Fruit fly (Drosophila melanogaster): ENCODE data around the gene bond.

bond gene

DNA sequence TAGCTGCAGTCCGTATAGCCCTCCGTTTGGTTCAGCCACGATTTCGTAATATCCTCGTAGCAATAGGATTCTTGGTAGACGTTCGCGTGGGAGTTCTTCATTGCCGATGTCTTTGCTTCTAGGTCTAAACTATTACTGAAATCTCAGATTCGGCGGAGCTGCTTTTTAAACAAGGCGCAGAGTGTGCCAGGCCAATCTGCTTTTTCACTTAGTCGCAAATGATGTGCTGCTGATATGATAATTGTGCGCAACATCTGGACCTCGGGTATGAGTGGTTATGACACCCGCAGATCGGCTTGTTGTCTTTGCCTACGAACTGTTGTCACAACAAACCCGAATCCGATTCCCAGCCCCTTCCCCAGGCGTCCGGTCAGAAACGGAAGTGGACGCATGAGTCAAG is 36.0 kb downstream of the bond start, which contains the start of gene btn:
Gene btn (minus strand): TSS at position 101 of the 400 bp plus-strand sequence.
- TF ChIP-seq Pdp1 (GFP tag; optimal IDR thresholded peaks at IDR 0.05) (peak in 1 of 2 experiments; percentile 12), ERR (GFP tag; optimal IDR thresholded peaks at IDR 0.05) (no peak), pita (GFP tag; optimal IDR thresholded peaks at IDR 0.05) (no peak), twi (tag; optimal IDR thresholded peaks at IDR 0.05) (peak; percentile 84)

dm6 chr3R:22587419-22587963 is 37.0 kb downstream of the bond start, which contains the start of gene Efa6:
Gene Efa6, plus strand, starts transcription at chr3R:22587755.
- TF ChIP-seq gce (GFP tag; IDR thresholded peaks at IDR 0.05) (no peak), seq (GFP tag; IDR thresholded peaks at IDR 0.05) (no peak), HLH4C (GFP tag; IDR thresholded peaks at IDR 0.05; ENCODE audit: partially characterized antibody) (peak; percentile 90), CG1529 (GFP tag; optimal IDR thresholded peaks at IDR 0.05) (no peak), sc (optimal IDR thresholded peaks at IDR 0.05) (no peak), sc (GFP tag; optimal IDR thresholded peaks at IDR 0.05) (no peak), Nf-YC (tag; optimal IDR thresholded peaks at IDR 0.05) (peak; percentile 63), nom (GFP tag; optimal IDR thresholded peaks at IDR 0.05) (peak; percentile 54), CG1602 (GFP tag; optimal IDR thresholded peaks at IDR 0.05) (peak; percentile 31), Ptx1 (GFP tag; IDR thresholded peaks at IDR 0.05) (no peak), vnd (GFP tag; IDR thresholded peaks at IDR 0.05; ENCODE audit: partially characterized antibody) (peak; percentile 91), CG1832 (GFP tag; optimal IDR thresholded peaks at IDR 0.05) (no peak), CG13296 (GFP tag; optimal IDR thresholded peaks at IDR 0.05) (peak; percentile 5), B-H2 (GFP tag; optimal IDR thresholded peaks at IDR 0.05) (peak; percentile 55), nmo (GFP tag; optimal IDR thresholded peaks at IDR 0.05) (peak; percentile 76), Dip2 (GFP tag; IDR thresholded peaks at IDR 0.05) (no peak), CG13775 (GFP tag; optimal IDR thresholded peaks at IDR 0.05) (peak; percentile 64), CG31388 (GFP tag; optimal IDR thresholded peaks at IDR 0.05) (no peak), E2f2 (GFP tag; IDR thresholded peaks at IDR 0.05) (peak; percentile 91), Gug (GFP tag; IDR thresholded peaks at IDR 0.05) (no peak), al (GFP tag; IDR thresholded peaks at IDR 0.05) (no peak), Abd-B (GFP tag; optimal IDR thresholded peaks at IDR 0.05) (peak; percentile 45), CG34376 (GFP tag; optimal IDR thresholded peaks at IDR 0.05) (peak; percentile 65), Elba2 (GFP tag; optimal IDR thresholded peaks at IDR 0.05) (peak; percentile 17), CG8359 (GFP tag; optimal IDR thresholded peaks at IDR 0.05; ENCODE audit: borderline replicate concordance) (no peak), gt (GFP tag; IDR thresholded peaks at IDR 0.05) (no peak), run (tag; optimal IDR thresholded peaks at IDR 0.05) (peak; percentile 13), shn (GFP tag; optimal IDR thresholded peaks at IDR 0.05) (no peak), Antp (GFP tag; optimal IDR thresholded peaks at IDR 0.05) (peak; percentile 31), CG30431 (GFP tag; optimal IDR thresholded peaks at IDR 0.05) (no peak), sob (GFP tag; IDR thresholded peaks at IDR 0.05) (peak; percentile 31; the same call in 1 of the 2 replicates), Bdp1 (GFP tag; optimal IDR thresholded peaks at IDR 0.05) (no peak), Hr78 (GFP tag; optimal IDR thresholded peaks at IDR 0.05) (no peak), lab (GFP tag; optimal IDR thresholded peaks at IDR 0.05) (peak; percentile 58), CG12659 (GFP tag; optimal IDR thresholded peaks at IDR 0.05) (peak; percentile 90), ac (GFP tag; optimal IDR thresholded peaks at IDR 0.05) (no peak), CG3995 (GFP tag; optimal IDR thresholded peaks at IDR 0.05) (peak; percentile 95), CG10462 (GFP tag; optimal IDR thresholded peaks at IDR 0.05) (no peak), CG8089 (GFP tag; optimal IDR thresholded peaks at IDR 0.05) (no peak), CG33213 (GFP tag; optimal IDR thresholded peaks at IDR 0.05) (no peak), ap (GFP tag; IDR thresholded peaks at IDR 0.05) (no peak), Optix (GFP tag; IDR thresholded peaks at IDR 0.05) (no peak), CG31441 (GFP tag; IDR thresholded peaks at IDR 0.05) (peak; percentile 61), CG11504 (tag; optimal IDR thresholded peaks at IDR 0.05) (no peak), CG18764 (GFP tag; optimal IDR thresholded peaks at IDR 0.05) (peak; percentile 47)

All from whole organism, embryonic.